Worm (Caenorhabditis elegans): Measurements from ENCODE around the gene nstp-6.

- TF ChIP-seq ceh-40 (GFP tag; IDR thresholded peaks at IDR 0.05) (no peak), ama-1 (optimal IDR thresholded peaks at IDR 0.05) (no peak), ama-1 (GFP tag; optimal IDR thresholded peaks at IDR 0.05) (no peak), snpc-4 (GFP tag; optimal IDR thresholded peaks at IDR 0.05) (no peak), snpc-4 (tag; optimal IDR thresholded peaks at IDR 0.05) (no peak), akir-1 (GFP tag; optimal IDR thresholded peaks at IDR 0.05) (no peak), F33H1.4 (GFP tag; IDR thresholded peaks at IDR 0.05) (no peak)
These were observed 11.8 kb upstream of the nstp-6 start for ce11 chrIV:3559201-3559600.

Measured in whole organism, young adult.